Worm (Caenorhabditis elegans) whole organism, mixed stage, embryonic: Measurements from ENCODE around the gene Y54G2A.50.
"Not testable (repeated sequence)": the region's sequence is repeated elsewhere in the genome, so short reads cannot be mapped to it uniquely, and the experiment has no call there.

Experiments used
- elt-1 ChIP-seq: sonication (generic microtip); optimal IDR thresholded peaks from 2 replicates; lab custom pipeline; 2017; ENCODE audit warnings: missing genetic modification characterization, mild to moderate bottlenecking, missing compliant biosample characterization, antibody characterized with exemption, moderate library complexity, borderline replicate concordance; ENCODE audit not compliant: insufficient read depth
- flh-1 ChIP-seq: fragments of 200-800 bp; sonication (Bioruptor generic); optimal IDR thresholded peaks from 2 replicates; lab custom pipeline; 2018; ENCODE audit warnings: mild to moderate bottlenecking, missing genetic modification characterization, moderate library complexity, missing compliant biosample characterization
- lin-13 ChIP-seq: fragments of 150-350 bp; optimal IDR thresholded peaks from 2 replicates; lab custom pipeline; 2014; ENCODE audit warnings: missing biosample characterization, missing genetic modification characterization
- lsy-2 ChIP-seq: fragments of 150-350 bp; optimal IDR thresholded peaks from 2 replicates; lab custom pipeline; 2014; ENCODE audit warnings: missing biosample characterization, missing genetic modification characterization
- mep-1 ChIP-seq: fragments of 150-350 bp; optimal IDR thresholded peaks from 2 replicates; lab custom pipeline; 2017; ENCODE audit warnings: missing biosample characterization, missing genetic modification reagents, missing genetic modification characterization, inconsistent platforms
- nhr-12 ChIP-seq: fragments of 150-350 bp; optimal IDR thresholded peaks from 2 replicates; lab custom pipeline; 2014; ENCODE audit warnings: missing biosample characterization, missing genetic modification characterization
- nhr-28 ChIP-seq: fragments of 150-350 bp; optimal IDR thresholded peaks from 2 replicates; lab custom pipeline; 2014; ENCODE audit warnings: missing biosample characterization, missing genetic modification characterization
- nhr-76 ChIP-seq: sonication (generic microtip); optimal IDR thresholded peaks from 2 replicates; lab custom pipeline; 2017; ENCODE audit warnings: missing biosample characterization, missing genetic modification characterization
- snpc-4 ChIP-seq: fragments of 150-350 bp; optimal IDR thresholded peaks from 2 replicates; lab custom pipeline; 2014; ENCODE audit warnings: missing biosample characterization, missing genetic modification characterization
- ztf-11 ChIP-seq: fragments of 150-350 bp; optimal IDR thresholded peaks from 2 replicates; lab custom pipeline; 2014; ENCODE audit warnings: missing biosample characterization, missing genetic modification characterization

- TF ChIP-seq nhr-12 (tag; lab: Kevin White, UChicago); nhr-28 (tag; lab: Kevin White, UChicago); mep-1; nhr-76 (tag; lab: Kevin White, UChicago); ztf-11; elt-1 (tag; lab: Kevin White, UChicago); snpc-4 (tag; lab: Kevin White, UChicago); flh-1 (GFP tag; lab: Kevin White, UChicago); lin-13: not testable (repeated sequence)
- TF ChIP-seq lsy-2: peak; percentile 20
Observed at ce11 chrIV:2895986-2896660, 21.7 kb upstream of the Y54G2A.50 start.
